Worm (Caenorhabditis elegans) whole organism, L1 larva: ENCODE measurements around the gene W09D6.4.

ENCODE experiments used
- C04F5.9 ChIP-seq: sonication (generic microtip); optimal IDR thresholded peaks from 2 replicates; lab custom pipeline; 2016; ENCODE audit warnings: missing genetic modification characterization, missing compliant biosample characterization
- C16A3.4 ChIP-seq: fragments of 150-350 bp; optimal IDR thresholded peaks from 2 replicates; lab custom pipeline; 2014; ENCODE audit warnings: missing biosample characterization, missing genetic modification characterization
- C34B4.2 ChIP-seq: sonication (generic microtip); optimal IDR thresholded peaks from 2 replicates; lab custom pipeline; 2017; ENCODE audit warnings: mild to moderate bottlenecking, missing genetic modification characterization, missing compliant biosample characterization
- aha-1 ChIP-seq: fragments of 150-350 bp; optimal IDR thresholded peaks from 2 replicates; lab custom pipeline; 2014; ENCODE audit warnings: missing biosample characterization, missing genetic modification characterization
- alr-1 ChIP-seq: fragments of 200-800 bp; sonication (Bioruptor generic); optimal IDR thresholded peaks from 2 replicates; lab custom pipeline; 2018; ENCODE audit warnings: borderline replicate concordance, mild to moderate bottlenecking, missing genetic modification characterization, missing compliant biosample characterization
- aly-2 ChIP-seq: fragments of 150-350 bp; optimal IDR thresholded peaks from 2 replicates; lab custom pipeline; 2014; ENCODE audit warnings: missing biosample characterization, missing genetic modification characterization
- ama-1 ChIP-seq: fragments of 150-350 bp; optimal IDR thresholded peaks from 2 replicates; lab custom pipeline; 2014
- blmp-1 ChIP-seq: fragments of 150-350 bp; optimal IDR thresholded peaks from 2 replicates; lab custom pipeline; 2014; ENCODE audit warnings: missing biosample characterization, missing genetic modification characterization
- ceh-63 ChIP-seq: fragments of 200-800 bp; sonication (Bioruptor generic); optimal IDR thresholded peaks from 2 replicates; lab custom pipeline; 2018; ENCODE audit warnings: mild to moderate bottlenecking, missing genetic modification characterization, missing compliant biosample characterization
- ceh-8 ChIP-seq: fragments of 200-800 bp; sonication (Bioruptor generic); optimal IDR thresholded peaks from 2 replicates; lab custom pipeline; 2018; ENCODE audit warnings: mild to moderate bottlenecking, missing genetic modification characterization, moderate library complexity, missing compliant biosample characterization
- ceh-88 ChIP-seq: fragments of 200-800 bp; sonication (Bioruptor generic); IDR thresholded peaks from 2 replicates; pipeline ENCODE4 v1.3.6; 2022; ENCODE audit warnings: missing genetic modification characterization, missing compliant biosample characterization
- ces-1 ChIP-seq: fragments of 150-350 bp; optimal IDR thresholded peaks from 2 replicates; lab custom pipeline; 2014; ENCODE audit warnings: missing biosample characterization, missing genetic modification reagents, missing genetic modification characterization
- dpl-1 ChIP-seq, 3 experiments: fragments of 150-350 bp in 2 of 3; sonication (generic microtip) in 1 of 3; optimal IDR thresholded peaks; 2 replicates each; lab custom pipeline; 2014 to 2017; ENCODE audit warnings: missing biosample characterization in 3 of 3, missing genetic modification characterization in 3 of 3, missing genetic modification reagents in 3 of 3
- dsc-1 ChIP-seq: sonication (generic microtip); optimal IDR thresholded peaks from 2 replicates; lab custom pipeline; 2016; ENCODE audit warnings: mild to moderate bottlenecking, missing genetic modification characterization, missing compliant biosample characterization
- efl-3 ChIP-seq: fragments of 200-800 bp; sonication (Bioruptor generic); optimal IDR thresholded peaks from 2 replicates; lab custom pipeline; 2018; ENCODE audit warnings: mild to moderate bottlenecking, missing genetic modification characterization, missing compliant biosample characterization
- egl-13 ChIP-seq: sonication (generic microtip); optimal IDR thresholded peaks from 2 replicates; lab custom pipeline; 2016; ENCODE audit warnings: missing genotype, missing genetic modification reagents, missing genetic modification characterization, missing compliant biosample characterization
- elt-2 ChIP-seq: sonication (generic microtip); optimal IDR thresholded peaks from 2 replicates; lab custom pipeline; 2016; ENCODE audit warnings: missing genetic modification characterization, mild to moderate bottlenecking, inconsistent platforms, missing compliant biosample characterization, missing genetic modification reagents
- elt-3 ChIP-seq, 6 experiments: fragments of 150-350 bp in 1 of 6; sonication (generic microtip); optimal IDR thresholded peaks; 2 replicates each; lab custom pipeline; 2017 to 2018; ENCODE audit warnings: missing biosample characterization in 6 of 6, missing genetic modification characterization in 6 of 6, inconsistent platforms in 1 of 6
- fkh-4 ChIP-seq: sonication (generic microtip); optimal IDR thresholded peaks from 2 replicates; lab custom pipeline; 2016; ENCODE audit warnings: missing compliant biosample characterization, missing genetic modification characterization, borderline replicate concordance
- hlh-4 ChIP-seq: sonication (generic microtip); optimal IDR thresholded peaks from 2 replicates; lab custom pipeline; 2016; ENCODE audit warnings: mild to moderate bottlenecking, missing genetic modification characterization, missing compliant biosample characterization
- hpl-2 ChIP-seq: fragments of 150-350 bp; optimal IDR thresholded peaks from 2 replicates; lab custom pipeline; 2014; ENCODE audit warnings: missing biosample characterization, missing genetic modification reagents, missing genetic modification characterization
- irx-1 ChIP-seq: sonication (generic microtip); optimal IDR thresholded peaks from 2 replicates; lab custom pipeline; 2016; ENCODE audit warnings: missing genetic modification characterization, missing compliant biosample characterization
- isw-1 ChIP-seq: fragments of 200-800 bp; sonication (Bioruptor generic); IDR thresholded peaks from 2 replicates; pipeline ENCODE4 v1.3.6; 2022; ENCODE audit warnings: missing genetic modification characterization, missing compliant biosample characterization
- jun-1 ChIP-seq: fragments of 150-350 bp; optimal IDR thresholded peaks from 2 replicates; lab custom pipeline; 2014; ENCODE audit warnings: missing biosample characterization, missing genetic modification reagents, missing genetic modification characterization
- lin-13 ChIP-seq: fragments of 150-350 bp; optimal IDR thresholded peaks from 2 replicates; lab custom pipeline; 2014; ENCODE audit warnings: missing biosample characterization, missing genetic modification reagents, missing genetic modification characterization
- lin-14 ChIP-seq: fragments of 200-800 bp; sonication (Bioruptor generic); optimal IDR thresholded peaks from 2 replicates; lab custom pipeline; 2018; ENCODE audit warnings: mild to moderate bottlenecking, missing genetic modification characterization, moderate library complexity, missing compliant biosample characterization
- lin-15B ChIP-seq: fragments of 150-350 bp; sonication (generic microtip); optimal IDR thresholded peaks from 3 replicates; lab custom pipeline; 2014; ENCODE audit warnings: missing biosample characterization, missing genetic modification characterization
- lin-35 ChIP-seq, 2 experiments: fragments of 150-350 bp; optimal IDR thresholded peaks; 2 replicates each; lab custom pipeline; 2014; ENCODE audit warnings: missing biosample characterization in 2 of 2, missing genetic modification characterization in 2 of 2, missing genetic modification reagents in 2 of 2
- lir-3 ChIP-seq: sonication (generic microtip); optimal IDR thresholded peaks from 2 replicates; lab custom pipeline; 2016; ENCODE audit warnings: mild to moderate bottlenecking, missing genetic modification characterization, moderate library complexity, missing compliant biosample characterization; ENCODE audit not compliant: poor library complexity
- lsy-2 ChIP-seq, 2 experiments: fragments of 150-350 bp; optimal IDR thresholded peaks; 2 replicates each; lab custom pipeline; 2014; ENCODE audit warnings: missing biosample characterization in 2 of 2, missing genetic modification characterization in 2 of 2
- mab-9 ChIP-seq: fragments of 200-800 bp; sonication (Bioruptor generic); IDR thresholded peaks from 2 replicates; pipeline ENCODE4 v1.3.6; 2022; ENCODE audit warnings: missing genetic modification reagents, missing genetic modification characterization, missing compliant biosample characterization
- mef-2 ChIP-seq: fragments of 150-350 bp; optimal IDR thresholded peaks from 2 replicates; lab custom pipeline; 2014; ENCODE audit warnings: missing biosample characterization, missing genetic modification characterization
- nhr-19 ChIP-seq: fragments of 200-800 bp; sonication (Bioruptor generic); conservative IDR thresholded peaks from 2 replicates; pipeline ENCODE4 v1.3.6; 2022; ENCODE audit warnings: missing genetic modification characterization, missing compliant biosample characterization
- nhr-28 ChIP-seq: fragments of 150-350 bp; optimal IDR thresholded peaks from 2 replicates; lab custom pipeline; 2014; ENCODE audit warnings: missing biosample characterization, missing genetic modification characterization
- nhr-71 ChIP-seq: sonication (generic microtip); optimal IDR thresholded peaks from 2 replicates; lab custom pipeline; 2016; ENCODE audit warnings: mild to moderate bottlenecking, missing genetic modification characterization, moderate library complexity, missing compliant biosample characterization
- nhr-76 ChIP-seq: sonication (generic microtip); optimal IDR thresholded peaks from 2 replicates; lab custom pipeline; 2017; ENCODE audit warnings: missing biosample characterization, missing genetic modification characterization
- nhr-77 ChIP-seq: fragments of 150-350 bp; optimal IDR thresholded peaks from 2 replicates; lab custom pipeline; 2014; ENCODE audit warnings: missing biosample characterization, missing genetic modification characterization
- nhr-84 ChIP-seq: sonication (generic microtip); optimal IDR thresholded peaks from 2 replicates; lab custom pipeline; 2017; ENCODE audit warnings: missing biosample characterization, missing genetic modification characterization
- nhr-90 ChIP-seq: sonication (generic microtip); optimal IDR thresholded peaks from 2 replicates; lab custom pipeline; 2016; ENCODE audit warnings: mild to moderate bottlenecking, missing genetic modification characterization, missing compliant biosample characterization; ENCODE audit not compliant: poor library complexity
- pag-3 ChIP-seq: sonication (generic microtip); optimal IDR thresholded peaks from 2 replicates; lab custom pipeline; 2017; ENCODE audit warnings: missing genetic modification characterization, mild to moderate bottlenecking, missing compliant biosample characterization, antibody characterized with exemption, borderline replicate concordance; ENCODE audit not compliant: insufficient read depth
- pqm-1 ChIP-seq: sonication (generic microtip); optimal IDR thresholded peaks from 3 replicates; lab custom pipeline; 2017; ENCODE audit warnings: missing biosample characterization, missing genetic modification characterization
- rnt-1 ChIP-seq: sonication (generic microtip); optimal IDR thresholded peaks from 2 replicates; lab custom pipeline; 2016; ENCODE audit warnings: mild to moderate bottlenecking, missing genetic modification characterization, moderate library complexity, missing compliant biosample characterization
- skn-1 ChIP-seq: fragments of 150-350 bp; optimal IDR thresholded peaks from 2 replicates; lab custom pipeline; 2014; ENCODE audit warnings: missing biosample characterization, missing genetic modification characterization
- snpc-4 ChIP-seq: fragments of 150-350 bp; optimal IDR thresholded peaks from 2 replicates; lab custom pipeline; 2014; ENCODE audit warnings: missing biosample characterization, missing genetic modification characterization
- sox-4 ChIP-seq: sonication (generic microtip); optimal IDR thresholded peaks from 2 replicates; lab custom pipeline; 2016; ENCODE audit warnings: missing genetic modification characterization, missing compliant biosample characterization
- sup-37 ChIP-seq: fragments of 200-800 bp; sonication (Bioruptor generic); optimal IDR thresholded peaks from 2 replicates; lab custom pipeline; 2018; ENCODE audit warnings: mild to moderate bottlenecking, missing genetic modification characterization, missing compliant biosample characterization
- unc-130 ChIP-seq: fragments of 150-350 bp; optimal IDR thresholded peaks from 2 replicates; lab custom pipeline; 2017; ENCODE audit warnings: missing biosample characterization, missing genetic modification characterization, inconsistent platforms
- unc-86 ChIP-seq: sonication (generic microtip); optimal IDR thresholded peaks from 2 replicates; lab custom pipeline; 2016; ENCODE audit warnings: missing genetic modification characterization, missing compliant biosample characterization
- unc-98 ChIP-seq: fragments of 200-800 bp; sonication (Bioruptor generic); IDR thresholded peaks from 2 replicates; pipeline ENCODE4 v1.3.6; 2022; ENCODE audit warnings: missing genetic modification characterization, missing compliant biosample characterization
- xbp-1 ChIP-seq: sonication (generic microtip); optimal IDR thresholded peaks from 2 replicates; lab custom pipeline; 2016; ENCODE audit warnings: missing genetic modification characterization, missing compliant biosample characterization
- zag-1 ChIP-seq: fragments of 150-350 bp; optimal IDR thresholded peaks from 2 replicates; lab custom pipeline; 2014; ENCODE audit warnings: missing biosample characterization, missing genetic modification characterization
- ztf-11 ChIP-seq, 2 experiments: sonication (generic microtip); optimal IDR thresholded peaks; 2 replicates each; lab custom pipeline; 2016 to 2017; ENCODE audit warnings: missing genetic modification characterization in 2 of 2, missing biosample characterization in 1 of 2, missing compliant biosample characterization in 1 of 2
- ztf-4 ChIP-seq: fragments of 150-350 bp; optimal IDR thresholded peaks from 2 replicates; lab custom pipeline; 2014; ENCODE audit warnings: missing biosample characterization, missing genetic modification characterization

Gene W09D6.4

DNA sequence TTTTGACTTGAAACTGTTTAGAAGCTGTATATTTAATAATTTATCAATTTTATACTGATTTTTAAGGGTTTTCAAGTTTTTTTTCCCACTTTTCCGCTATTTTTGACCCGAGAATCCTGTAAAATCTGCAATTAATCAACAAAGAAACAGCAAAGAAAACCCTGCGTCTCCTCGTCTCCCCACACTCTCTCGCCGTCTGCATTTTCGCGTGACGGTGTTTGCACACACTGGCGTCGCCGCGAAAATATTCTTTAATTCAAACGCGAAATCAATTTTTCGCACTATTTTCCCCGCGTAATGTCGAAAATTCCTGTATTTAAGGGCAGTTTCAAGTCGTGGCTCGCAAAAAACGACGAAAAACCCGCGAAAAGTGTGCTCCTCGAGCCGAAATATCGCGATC, 16.3 kb upstream of the W09D6.4 start, which contains the start of gene rsa-2 (continued):
- TF ChIP-seq lin-35 (GFP tag; optimal IDR thresholded peaks at IDR 0.05; lab: Kevin White, UChicago) (peak; percentile 90 to 96), ama-1 (lab: Kevin White, UChicago) (no peak), pqm-1 (tag; lab: Kevin White, UChicago) (no peak), mef-2 (tag; lab: Kevin White, UChicago) (no peak), ceh-88 (GFP tag; lab: Robert Waterston, UW) (no peak), ceh-63 (GFP tag; lab: Kevin White, UChicago) (no peak), rnt-1 (peak; percentile 85), dpl-1 (GFP tag; optimal IDR thresholded peaks at IDR 0.05; lab: Kevin White, UChicago) (peak; percentile 93 to 95 (median 95)), ces-1 (GFP tag; lab: Kevin White, UChicago) (no peak), ztf-4 (tag; lab: Kevin White, UChicago) (no peak), zag-1 (no peak), blmp-1 (tag; lab: Kevin White, UChicago) (no peak), elt-2 (tag; lab: Kevin White, UChicago) (peak; percentile 16), efl-3 (GFP tag; lab: Kevin White, UChicago) (no peak), C34B4.2 (tag; lab: Kevin White, UChicago) (no peak), nhr-77 (no peak), unc-130 (no peak), unc-86 (tag; lab: Kevin White, UChicago) (peak; percentile 65), nhr-28 (tag; lab: Kevin White, UChicago) (no peak), alr-1 (tag; lab: Kevin White, UChicago) (no peak), C16A3.4 (no peak), isw-1 (GFP tag; lab: Robert Waterston, UW) (peak; percentile 53), pag-3 (tag; lab: Kevin White, UChicago) (no peak), snpc-4 (peak; percentile 61), nhr-84 (tag; lab: Kevin White, UChicago) (no peak), hpl-2 (no peak), C04F5.9 (tag; lab: Kevin White, UChicago) (peak; percentile 37), hlh-4 (tag; lab: Kevin White, UChicago) (no peak), aly-2 (peak; percentile 29), nhr-76 (tag; lab: Kevin White, UChicago) (no peak), nhr-90 (tag; lab: Kevin White, UChicago) (peak; percentile 44), sox-4 (tag; lab: Kevin White, UChicago) (no peak), xbp-1 (tag; lab: Kevin White, UChicago) (peak; percentile 55), ztf-11 (tag; optimal IDR thresholded peaks at IDR 0.05; lab: Kevin White, UChicago) (peak in 1 of 2 experiments; percentile 41), lir-3 (no peak), lin-13 (GFP tag; lab: Kevin White, UChicago) (peak; percentile 24), nhr-71 (tag; lab: Kevin White, UChicago) (peak; percentile 75), aha-1 (tag; lab: Kevin White, UChicago) (no peak), ceh-8 (no peak), jun-1 (tag; lab: Kevin White, UChicago) (peak; percentile 60), lin-14 (peak; percentile 53), egl-13 (tag; lab: Kevin White, UChicago) (peak; percentile 39), lin-15B (tag; lab: Kevin White, UChicago) (peak; percentile 24), skn-1 (tag; lab: Kevin White, UChicago) (peak; percentile 50), fkh-4 (peak; percentile 71), irx-1 (tag; lab: Kevin White, UChicago) (peak; percentile 41), nhr-19 (GFP tag; lab: Robert Waterston, UW) (peak; percentile 59), unc-98 (GFP tag; lab: Robert Waterston, UW) (peak; percentile 53; the same call in 1 of the 2 replicates), lsy-2 (tag; optimal IDR thresholded peaks at IDR 0.05; lab: Kevin White, UChicago) (peak; percentile 64 to 70), dsc-1 (tag; lab: Kevin White, UChicago) (peak; percentile 89), mab-9 (GFP tag; lab: Robert Waterston, UW) (peak; percentile 60; the same call in 1 of the 2 replicates), elt-3 (tag; optimal IDR thresholded peaks at IDR 0.05; lab: Kevin White, UChicago) (no peak), sup-37 (peak; percentile 27)
